Fruit fly (Drosophila melanogaster) whole organism, embryonic: ENCODE results near the gene Ccp84Ad.

ENCODE experiments used
- Awh ChIP-seq: fragments of 200-800 bp; sonication (Bioruptor generic); IDR thresholded peaks from 2 replicates; pipeline ENCODE4, ENCODE4 v1.3.6; 2022; ENCODE audit warnings: missing biosample characterization, missing genetic modification characterization
- C15 ChIP-seq: fragments of 200-800 bp; sonication (Bioruptor generic); IDR thresholded peaks from 3 replicates; pipeline ENCODE4 v1.3.6; 2022; ENCODE audit warnings: missing biosample characterization, missing genetic modification characterization
- CG10209 ChIP-seq: fragments of 200-800 bp; sonication (Bioruptor generic); optimal IDR thresholded peaks from 3 replicates; lab custom pipeline; 2017; ENCODE audit warnings: missing biosample characterization, mild to moderate bottlenecking, missing genetic modification characterization, missing genetic modification reagents
- CG10565 ChIP-seq: fragments of 200-800 bp; sonication (Bioruptor generic); optimal IDR thresholded peaks from 3 replicates; lab custom pipeline; 2016; ENCODE audit warnings: missing biosample characterization, mild to moderate bottlenecking, missing genetic modification characterization
- CG10959 ChIP-seq: fragments of 200-800 bp; sonication (Bioruptor generic); IDR thresholded peaks from 2 replicates; pipeline ENCODE4 v1.3.6; 2022; ENCODE audit warnings: missing biosample characterization, missing genetic modification characterization
- CG12769 ChIP-seq: fragments of 200-800 bp; sonication (Bioruptor generic); optimal IDR thresholded peaks from 2 replicates; lab custom pipeline; 2019; ENCODE audit warnings: missing biosample characterization, mild to moderate bottlenecking, missing genetic modification characterization, moderate library complexity
- CG12942 ChIP-seq: fragments of 200-800 bp; sonication (Bioruptor generic); optimal IDR thresholded peaks from 3 replicates; lab custom pipeline; 2016; ENCODE audit warnings: missing biosample characterization, missing genetic modification characterization
- CG13424 ChIP-seq: fragments of 200-800 bp; sonication (Bioruptor generic); optimal IDR thresholded peaks from 2 replicates; lab custom pipeline; 2019; ENCODE audit warnings: missing biosample characterization, mild to moderate bottlenecking, missing genetic modification characterization, moderate library complexity
- CG14710 ChIP-seq: fragments of 200-800 bp; sonication (Bioruptor generic); optimal IDR thresholded peaks from 3 replicates; lab custom pipeline; 2019; ENCODE audit warnings: missing biosample characterization, mild to moderate bottlenecking, missing genetic modification characterization, moderate library complexity
- CG15601 ChIP-seq: fragments of 200-800 bp; sonication (Bioruptor generic); optimal IDR thresholded peaks from 3 replicates; lab custom pipeline; 2019; ENCODE audit warnings: missing biosample characterization, mild to moderate bottlenecking, missing genetic modification characterization, moderate library complexity
- CG17186 ChIP-seq: fragments of 200-800 bp; sonication (Bioruptor generic); optimal IDR thresholded peaks from 3 replicates; lab custom pipeline; 2017; ENCODE audit warnings: missing biosample characterization, missing genetic modification reagents, missing genetic modification characterization
- CG2116 ChIP-seq: fragments of 200-800 bp; sonication (Bioruptor generic); optimal IDR thresholded peaks from 3 replicates; lab custom pipeline; 2018; ENCODE audit warnings: missing biosample characterization, mild to moderate bottlenecking, missing genetic modification characterization
- CG2202 ChIP-seq: fragments of 200-800 bp; sonication (Bioruptor generic); optimal IDR thresholded peaks from 2 replicates; lab custom pipeline; 2018; ENCODE audit warnings: missing biosample characterization, mild to moderate bottlenecking, missing genetic modification characterization
- CG3281 ChIP-seq: fragments of 200-800 bp; sonication (Bioruptor generic); optimal IDR thresholded peaks from 3 replicates; lab custom pipeline; 2017; ENCODE audit warnings: missing biosample characterization, mild to moderate bottlenecking, missing genetic modification characterization
- CG33557 ChIP-seq: fragments of 200-800 bp; sonication (Bioruptor generic); optimal IDR thresholded peaks from 2 replicates; lab custom pipeline; 2019; ENCODE audit warnings: missing biosample characterization, mild to moderate bottlenecking, missing genetic modification characterization, moderate library complexity
- CG5180 ChIP-seq: fragments of 200-800 bp; sonication (Bioruptor generic); optimal IDR thresholded peaks from 3 replicates; lab custom pipeline; 2017; ENCODE audit warnings: missing biosample characterization, missing genetic modification characterization, mild to moderate bottlenecking, moderate library complexity, missing genetic modification reagents
- CG6254 ChIP-seq: fragments of 200-800 bp; sonication (Bioruptor generic); optimal IDR thresholded peaks from 3 replicates; lab custom pipeline; 2017; ENCODE audit warnings: mild to moderate bottlenecking, missing biosample characterization, missing genetic modification reagents, missing genetic modification characterization
- CG8290 ChIP-seq, 3 experiments: fragments of 200-800 bp; sonication (Bioruptor generic); optimal IDR thresholded peaks; 2 replicates each; lab custom pipeline; 2016 to 2019; ENCODE audit warnings: missing biosample characterization in 3 of 3, missing genetic modification characterization in 3 of 3, mild to moderate bottlenecking in 2 of 3, moderate library complexity in 1 of 3
- CG8359 ChIP-seq: fragments of 200-800 bp; sonication (Bioruptor generic); optimal IDR thresholded peaks from 2 replicates; lab custom pipeline; 2017; ENCODE audit warnings: missing biosample characterization, mild to moderate bottlenecking, missing genetic modification characterization, borderline replicate concordance
- CTCF ChIP-seq: fragments of 200-800 bp; sonication (Bioruptor generic); optimal IDR thresholded peaks from 2 replicates; lab custom pipeline; 2017; ENCODE audit warnings: missing biosample characterization, mild to moderate bottlenecking, missing genetic modification characterization, moderate library complexity
- Dek ChIP-seq: fragments of 200-800 bp; sonication (Bioruptor generic); optimal IDR thresholded peaks from 3 replicates; lab custom pipeline; 2019; ENCODE audit warnings: missing biosample characterization, mild to moderate bottlenecking, missing genetic modification characterization, moderate library complexity
- ERR ChIP-seq: fragments of 200-800 bp; sonication (Bioruptor generic); optimal IDR thresholded peaks from 2 replicates; lab custom pipeline; 2016; ENCODE audit warnings: missing biosample characterization, missing genetic modification characterization
- Ets65A ChIP-seq: fragments of 200-800 bp; sonication (Bioruptor generic); peaks from one replicate; lab custom pipeline; 2016; ENCODE audit warnings: missing biosample characterization, missing genetic modification characterization
- GATAe ChIP-seq: fragments of 200-800 bp; sonication (Bioruptor generic); conservative IDR thresholded peaks from 2 replicates; pipeline ENCODE4 v1.3.6; 2022; ENCODE audit warnings: missing biosample characterization, missing genetic modification characterization
- MTF-1 ChIP-seq: fragments of 200-800 bp; sonication (Bioruptor generic); optimal IDR thresholded peaks from 2 replicates; lab custom pipeline; 2018; ENCODE audit warnings: missing biosample characterization, mild to moderate bottlenecking, missing genetic modification characterization, borderline replicate concordance
- Neu2 ChIP-seq: fragments of 200-800 bp; sonication (Bioruptor generic); optimal IDR thresholded peaks from 3 replicates; lab custom pipeline; 2016; ENCODE audit warnings: missing biosample characterization, missing genetic modification characterization, borderline replicate concordance
- Nf-YB ChIP-seq: fragments of 200-800 bp; sonication (Bioruptor generic); optimal IDR thresholded peaks from 3 replicates; lab custom pipeline; 2019; ENCODE audit warnings: missing biosample characterization, mild to moderate bottlenecking, missing genetic modification characterization, moderate library complexity
- PHDP ChIP-seq: fragments of 200-800 bp; sonication (Bioruptor generic); optimal IDR thresholded peaks from 3 replicates; lab custom pipeline; 2018; ENCODE audit warnings: missing biosample characterization, mild to moderate bottlenecking, missing genetic modification characterization, moderate library complexity
- Poxn ChIP-seq: fragments of 200-800 bp; sonication (Bioruptor generic); IDR thresholded peaks from 2 replicates; pipeline ENCODE4 v1.3.6; 2022; ENCODE audit warnings: missing biosample characterization, missing genetic modification characterization
- Rx ChIP-seq: fragments of 200-800 bp; sonication (Bioruptor generic); IDR thresholded peaks from 2 replicates; pipeline ENCODE4 v1.3.6; 2022; ENCODE audit warnings: missing biosample characterization, missing genetic modification characterization
- chinmo ChIP-seq: fragments of 200-800 bp; sonication (Bioruptor generic); IDR thresholded peaks from 4 replicates; pipeline ENCODE4 v1.3.6; 2022; ENCODE audit warnings: missing biosample characterization, missing genetic modification characterization; ENCODE audit not compliant: partially characterized antibody
- chm ChIP-seq: fragments of 200-800 bp; sonication (Bioruptor generic); IDR thresholded peaks from 2 replicates; pipeline ENCODE4 v1.3.6; 2022; ENCODE audit warnings: missing biosample characterization, missing genetic modification characterization
- crol ChIP-seq: fragments of 200-800 bp; sonication (Bioruptor generic); IDR thresholded peaks from 2 replicates; pipeline ENCODE4 v1.3.6; 2022; ENCODE audit warnings: missing biosample characterization, missing genetic modification characterization
- dmrt11E ChIP-seq: fragments of 200-800 bp; sonication (Bioruptor generic); optimal IDR thresholded peaks from 3 replicates; lab custom pipeline; 2018; ENCODE audit warnings: missing biosample characterization, mild to moderate bottlenecking, missing genetic modification characterization, moderate library complexity
- ftz-f1 ChIP-seq: fragments of 200-800 bp; sonication (Bioruptor generic); optimal IDR thresholded peaks from 2 replicates; lab custom pipeline; 2016; ENCODE audit warnings: missing biosample characterization, missing genetic modification characterization
- hkb ChIP-seq, 2 experiments: fragments of 200-800 bp in 1 of 2; fragments of >200 bp in 1 of 2; sonication (Bioruptor generic) in 1 of 2; IDR thresholded peaks in 1 of 2; optimal IDR thresholded peaks in 1 of 2; 2 replicates each; pipeline versions ENCODE4 v1.3.6 to Lab custom; 2017 to 2022; ENCODE audit warnings: missing biosample characterization in 1 of 2, missing genetic modification characterization in 1 of 2
- jigr1 ChIP-seq: fragments of 200-800 bp; sonication (Bioruptor generic); IDR thresholded peaks from 3 replicates; pipeline ENCODE4 v1.3.6; 2022; ENCODE audit warnings: missing biosample characterization, missing genetic modification characterization
- mld ChIP-seq: fragments of 200-800 bp; sonication (Bioruptor generic); IDR thresholded peaks from 3 replicates; pipeline ENCODE4 v1.3.6; 2022; ENCODE audit warnings: missing biosample characterization, missing genetic modification characterization; ENCODE audit not compliant: partially characterized antibody
- oc ChIP-seq: fragments of 200-800 bp; sonication (Bioruptor generic); optimal IDR thresholded peaks from 2 replicates; lab custom pipeline; 2018; ENCODE audit warnings: missing biosample characterization, mild to moderate bottlenecking, missing genetic modification characterization, moderate library complexity
- org-1 ChIP-seq: fragments of 200-800 bp; sonication (Bioruptor generic); optimal IDR thresholded peaks from 2 replicates; lab custom pipeline; 2017; ENCODE audit warnings: missing biosample characterization, missing genetic modification characterization
- pho ChIP-seq: fragments of 200-800 bp; sonication (Bioruptor generic); optimal IDR thresholded peaks from 2 replicates; lab custom pipeline; 2016; ENCODE audit warnings: missing biosample characterization, missing genetic modification characterization
- phol ChIP-seq: fragments of 200-800 bp; sonication (Bioruptor generic); optimal IDR thresholded peaks from 3 replicates; lab custom pipeline; 2018; ENCODE audit warnings: missing biosample characterization, mild to moderate bottlenecking, missing genetic modification characterization, moderate library complexity
- prd ChIP-seq, 3 experiments: fragments of >200 bp in 2 of 3; fragments of 200-800 bp in 1 of 3; sonication (Bioruptor generic) in 1 of 3; optimal IDR thresholded peaks in 2 of 3; IDR thresholded peaks in 1 of 3; 2 replicates in 2 of 3; 3 replicates in 1 of 3; pipeline versions ENCODE4 v1.3.6 to Lab custom; 2017 to 2022; ENCODE audit warnings: missing biosample characterization in 1 of 3, missing genetic modification characterization in 1 of 3
- psq ChIP-seq: fragments of 200-800 bp; sonication (Bioruptor generic); optimal IDR thresholded peaks from 2 replicates; lab custom pipeline; 2017; ENCODE audit warnings: missing biosample characterization, missing genetic modification characterization
- sc ChIP-seq, 3 experiments: fragments of >200 bp in 2 of 3; fragments of 200-800 bp in 1 of 3; sonication (Bioruptor generic) in 1 of 3; optimal IDR thresholded peaks; 2 replicates in 2 of 3; 3 replicates in 1 of 3; lab custom pipeline; 2017; ENCODE audit warnings: mild to moderate bottlenecking in 1 of 3, missing biosample characterization in 1 of 3, missing genetic modification characterization in 1 of 3, missing genetic modification reagents in 1 of 3
- sisA ChIP-seq: fragments of 200-800 bp; sonication (Bioruptor generic); IDR thresholded peaks from 2 replicates; pipeline ENCODE4 v1.3.6; 2022; ENCODE audit warnings: missing biosample characterization, missing genetic modification characterization
- slp2 ChIP-seq: fragments of 200-800 bp; sonication (Bioruptor generic); optimal IDR thresholded peaks from 2 replicates; lab custom pipeline; 2016; ENCODE audit warnings: missing biosample characterization, missing genetic modification characterization

Ccp84Ad gene

dm6 chr3R:6665117-6665654 is 27.3 kb upstream of the Ccp84Ad start (continued):
- TF ChIP-seq CG3281 (GFP tag; lab: Kevin White, UChicago): no peak
- no peak for TF ChIP-seq chinmo (GFP tag; lab: Robert Waterston, UW)
- no peak for TF ChIP-seq Nf-YB (GFP tag; lab: Kevin White, UChicago)
- no peak for TF ChIP-seq CG12942 (GFP tag; lab: Kevin White, UChicago)
- TF ChIP-seq CG8290 (GFP tag; optimal IDR thresholded peaks at IDR 0.05; lab: Kevin White, UChicago): no peak
- TF ChIP-seq CG8290 (tag; optimal IDR thresholded peaks at IDR 0.05; lab: Kevin White, UChicago): peak in 1 of 2 experiments; percentile 56
- peak; percentile 62 for TF ChIP-seq CG2202 (tag; lab: Kevin White, UChicago)
- no peak for TF ChIP-seq jigr1 (GFP tag; lab: Robert Waterston, UW)
- peak; percentile 46 for TF ChIP-seq dmrt11E (tag; lab: Kevin White, UChicago)
- TF ChIP-seq CG12769 (tag; lab: Kevin White, UChicago): peak; percentile 37
- TF ChIP-seq PHDP (tag; lab: Kevin White, UChicago): no peak
- TF ChIP-seq Dek (tag; lab: Kevin White, UChicago): no peak
- TF ChIP-seq psq (GFP tag; lab: Kevin White, UChicago): no peak
- no peak for TF ChIP-seq slp2 (GFP tag; lab: Kevin White, UChicago)
- peak; percentile 54; the same call in 1 of the 2 replicates for TF ChIP-seq chm (GFP tag; lab: Robert Waterston, UW)
- peak; percentile 45 for TF ChIP-seq CG17186 (GFP tag; lab: Kevin White, UChicago)
- TF ChIP-seq Awh (GFP tag; lab: Robert Waterston, UW): peak; percentile 27; the same call in 1 of the 2 replicates
- 0 out of 2 replicates have a peak, but pooled peaks have one; percentile 28 for TF ChIP-seq sisA (GFP tag; lab: Robert Waterston, UW)
- TF ChIP-seq sc (optimal IDR thresholded peaks at IDR 0.05; lab: Kevin White, UChicago): no peak
- TF ChIP-seq sc (GFP tag; optimal IDR thresholded peaks at IDR 0.05; lab: Kevin White, UChicago): peak; percentile 3
- TF ChIP-seq org-1: peak; percentile 57
- peak; percentile 79 for TF ChIP-seq CG33557 (GFP tag; lab: Kevin White, UChicago)
- peak; percentile 8; the same call in 1 of the 2 replicates for TF ChIP-seq CG10959 (GFP tag; lab: Robert Waterston, UW)
- TF ChIP-seq hkb (optimal IDR thresholded peaks at IDR 0.05; lab: Kevin White, UChicago): no peak
- TF ChIP-seq hkb (GFP tag; IDR thresholded peaks at IDR 0.05; lab: Robert Waterston, UW): 0 out of 2 replicates have a peak, but pooled peaks have one; percentile 41
- peak; percentile 19 for TF ChIP-seq CG8359 (GFP tag; lab: Kevin White, UChicago)
- TF ChIP-seq CTCF (GFP tag; lab: Kevin White, UChicago): peak; percentile 11
- no peak for TF ChIP-seq ftz-f1
- TF ChIP-seq MTF-1 (GFP tag; lab: Kevin White, UChicago): peak; percentile 77
- peak; percentile 31 for TF ChIP-seq CG14710 (tag; lab: Kevin White, UChicago)
- peak; percentile 52 for TF ChIP-seq CG15601 (tag; lab: Kevin White, UChicago)
- no peak for TF ChIP-seq CG2116 (GFP tag; lab: Kevin White, UChicago)
- peak; percentile 96 for TF ChIP-seq crol (GFP tag; lab: Robert Waterston, UW)
- no peak for TF ChIP-seq GATAe (GFP tag; lab: Robert Waterston, UW)
- TF ChIP-seq oc (tag; lab: Kevin White, UChicago): peak; percentile 57
- TF ChIP-seq CG10565 (GFP tag; lab: Kevin White, UChicago): no peak
- TF ChIP-seq CG6254 (GFP tag; lab: Kevin White, UChicago): no peak
- TF ChIP-seq prd (optimal IDR thresholded peaks at IDR 0.05; lab: Kevin White, UChicago): no peak
- peak; percentile 33; the same call in 1 of the 3 replicates for TF ChIP-seq prd (GFP tag; IDR thresholded peaks at IDR 0.05; lab: Robert Waterston, UW)
- peak; percentile 45 for TF ChIP-seq CG10209 (GFP tag; lab: Kevin White, UChicago)
- TF ChIP-seq ERR (GFP tag; lab: Kevin White, UChicago): no peak
- no peak for TF ChIP-seq mld (GFP tag; lab: Robert Waterston, UW)
- TF ChIP-seq Neu2 (GFP tag; lab: Kevin White, UChicago): no peak
- no peak for TF ChIP-seq pho (GFP tag; lab: Kevin White, UChicago)
- TF ChIP-seq Poxn (GFP tag; lab: Robert Waterston, UW): no peak
- peak; percentile 90 for TF ChIP-seq CG5180
- TF ChIP-seq phol (tag; lab: Kevin White, UChicago): no peak
- no peak for TF ChIP-seq C15 (GFP tag; lab: Robert Waterston, UW)
- TF ChIP-seq CG13424 (tag; lab: Kevin White, UChicago): no peak
- TF ChIP-seq Ets65A (GFP tag; lab: Kevin White, UChicago): peak; percentile 42
- TF ChIP-seq Rx (GFP tag; lab: Robert Waterston, UW): no peak
